Worm (Caenorhabditis elegans) whole organism, L2 larva: ENCODE data around the gene F33D4.6.

Source experiments
- blmp-1 ChIP-seq: sonication (generic microtip); optimal IDR thresholded peaks from 2 replicates; lab custom pipeline; 2017; ENCODE audit warnings: missing genetic modification characterization, mild to moderate bottlenecking, missing compliant biosample characterization, antibody characterized with exemption, moderate library complexity; ENCODE audit not compliant: insufficient read depth
- lsy-2 ChIP-seq, 2 experiments: fragments of 150-350 bp in 1 of 2; sonication (generic microtip) in 1 of 2; optimal IDR thresholded peaks; 2 replicates each; lab custom pipeline; 2014 to 2017; ENCODE audit warnings: missing biosample characterization in 2 of 2, missing genetic modification characterization in 2 of 2
- mab-5 ChIP-seq: fragments of 150-350 bp; optimal IDR thresholded peaks from 2 replicates; lab custom pipeline; 2014; ENCODE audit warnings: missing biosample characterization, missing genetic modification characterization
- mdl-1 ChIP-seq, 2 experiments: fragments of 150-350 bp in 1 of 2; sonication (generic microtip) in 1 of 2; optimal IDR thresholded peaks; 2 replicates each; lab custom pipeline; 2017; ENCODE audit warnings: missing biosample characterization in 2 of 2, missing genetic modification characterization in 2 of 2
- ztf-4 ChIP-seq: fragments of 150-350 bp; optimal IDR thresholded peaks from 2 replicates; lab custom pipeline; 2014; ENCODE audit warnings: missing biosample characterization, missing genetic modification characterization

DNA sequence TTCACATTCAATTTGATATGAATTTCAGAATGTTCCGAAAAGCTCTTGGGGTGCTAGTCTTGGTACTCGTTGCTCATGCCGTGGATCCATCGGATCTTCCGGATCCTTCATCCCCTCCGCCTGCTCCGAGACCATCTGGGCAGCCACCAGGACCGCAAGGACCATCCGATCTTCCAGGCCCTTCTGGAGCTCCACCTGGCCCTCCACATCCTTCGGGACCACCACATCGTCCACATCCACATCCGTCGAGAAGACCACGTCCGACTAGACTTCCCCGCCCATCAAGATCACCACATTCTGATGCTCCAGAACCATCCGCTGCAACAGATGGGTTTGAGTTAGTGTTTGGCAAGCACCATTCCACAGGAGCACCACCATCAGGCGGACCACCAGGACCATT lies 16.8 kb upstream of the F33D4.6 start, which contains the start of gene clx-1:
- TF ChIP-seq lsy-2 (tag; optimal IDR thresholded peaks at IDR 0.05; lab: Kevin White, UChicago) (no peak), mdl-1 (tag; optimal IDR thresholded peaks at IDR 0.05; lab: Kevin White, UChicago) (no peak), ztf-4 (no peak), blmp-1 (tag; lab: Kevin White, UChicago) (no peak), mab-5 (tag; lab: Kevin White, UChicago) (no peak)
